Fruit fly (Drosophila melanogaster): ENCODE data around the gene Qsox4.

Qsox4 gene

DNA sequence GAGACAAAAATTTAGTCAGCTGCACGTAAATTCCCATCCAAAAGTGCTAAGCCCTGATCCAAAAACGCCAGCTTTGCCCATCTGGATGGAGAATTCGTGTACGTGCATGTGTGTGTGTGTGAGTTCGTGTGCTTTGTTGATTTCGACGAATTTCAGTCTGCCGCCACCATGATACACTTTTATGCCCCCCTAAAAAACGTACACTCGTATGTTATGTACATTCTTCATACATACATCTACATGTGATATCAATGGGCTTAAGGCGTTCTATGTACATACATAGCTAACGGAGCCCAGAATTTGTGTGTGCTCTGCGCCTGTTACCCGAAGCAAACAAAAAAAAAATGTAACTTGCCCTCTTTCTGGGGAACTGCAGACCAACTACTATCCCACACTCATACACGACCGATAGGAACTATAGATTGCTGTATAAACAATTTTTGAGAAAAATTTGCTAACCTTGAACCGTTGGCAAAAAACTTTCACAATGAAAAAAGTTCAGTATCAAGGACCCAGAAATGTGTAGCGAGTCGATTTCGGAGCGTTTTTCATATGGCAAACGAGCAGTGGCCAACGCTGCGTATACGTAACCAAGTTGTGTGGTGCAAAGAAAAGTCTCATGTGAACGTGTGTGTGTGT lies 23.3 kb downstream of the Qsox4 start (continued):
- TF ChIP-seq CG13424 (tag; optimal IDR thresholded peaks at IDR 0.05) (no peak), dmrt99B (tag; optimal IDR thresholded peaks at IDR 0.05) (no peak), seq (GFP tag; IDR thresholded peaks at IDR 0.05) (no peak), Ptx1 (GFP tag; IDR thresholded peaks at IDR 0.05) (no peak), CG11695 (GFP tag; IDR thresholded peaks at IDR 0.05) (no peak), Hr3 (GFP tag; optimal IDR thresholded peaks at IDR 0.05) (no peak), NC2β (GFP tag; optimal IDR thresholded peaks at IDR 0.05) (no peak), ap (GFP tag; IDR thresholded peaks at IDR 0.05) (no peak), bigmax (GFP tag; optimal IDR thresholded peaks at IDR 0.05) (no peak), CG10366 (GFP tag; IDR thresholded peaks at IDR 0.05) (no peak), CG18011 (GFP tag; optimal IDR thresholded peaks at IDR 0.05) (no peak), CG30431 (GFP tag; optimal IDR thresholded peaks at IDR 0.05) (no peak), CG2120 (GFP tag; optimal IDR thresholded peaks at IDR 0.05) (peak; percentile 33), CG17829 (tag; optimal IDR thresholded peaks at IDR 0.05) (no peak), nom (GFP tag; optimal IDR thresholded peaks at IDR 0.05) (no peak), oc (tag; optimal IDR thresholded peaks at IDR 0.05) (no peak), eyg (GFP tag; optimal IDR thresholded peaks at IDR 0.05) (no peak), ara (GFP tag; IDR thresholded peaks at IDR 0.05) (no peak), cas (GFP tag; IDR thresholded peaks at IDR 0.05) (no peak), fru (optimal IDR thresholded peaks at IDR 0.05) (no peak), CG17385 (GFP tag; optimal IDR thresholded peaks at IDR 0.05) (no peak), CG15269 (tag; optimal IDR thresholded peaks at IDR 0.05) (peak; percentile 9), Ets97D (GFP tag; optimal IDR thresholded peaks at IDR 0.05) (no peak), CG3281 (GFP tag; optimal IDR thresholded peaks at IDR 0.05) (peak; percentile 33), zf30C (GFP tag; optimal IDR thresholded peaks at IDR 0.05) (no peak), CG9727 (GFP tag; optimal IDR thresholded peaks at IDR 0.05) (peak; percentile 13), jumu (GFP tag; optimal IDR thresholded peaks at IDR 0.05) (no peak), sens (GFP tag) (peak; percentile 66), salm (tag; optimal IDR thresholded peaks at IDR 0.05) (peak; percentile 28), ftz-f1 (GFP tag; optimal IDR thresholded peaks at IDR 0.05) (peak; percentile 71), BtbVII (GFP tag; optimal IDR thresholded peaks at IDR 0.05) (peak; percentile 50), HmgD (GFP tag; optimal IDR thresholded peaks at IDR 0.05) (no peak), bab2 (GFP tag; optimal IDR thresholded peaks at IDR 0.05) (no peak), pfk (GFP tag; optimal IDR thresholded peaks at IDR 0.05) (peak; percentile 34), btn (GFP tag; optimal IDR thresholded peaks at IDR 0.05) (no peak), ac (GFP tag; optimal IDR thresholded peaks at IDR 0.05) (no peak), CG15601 (tag; optimal IDR thresholded peaks at IDR 0.05) (peak; percentile 35), row (GFP tag; IDR thresholded peaks at IDR 0.05) (no peak), NK7.1 (GFP tag; optimal IDR thresholded peaks at IDR 0.05) (no peak), CG43689 (GFP tag; IDR thresholded peaks at IDR 0.05) (no peak), Gsc (GFP tag; IDR thresholded peaks at IDR 0.05) (no peak), fd64A (GFP tag; optimal IDR thresholded peaks at IDR 0.05) (peak; percentile 42), emc (GFP tag; optimal IDR thresholded peaks at IDR 0.05) (no peak), CrebB (tag; optimal IDR thresholded peaks at IDR 0.05) (peak; percentile 32), bbx (GFP tag; IDR thresholded peaks at IDR 0.05; ENCODE audit: partially characterized antibody) (no peak), trh (GFP tag; optimal IDR thresholded peaks at IDR 0.05) (no peak), Atf6 (GFP tag; IDR thresholded peaks at IDR 0.05) (peak; percentile 49; the same call in 1 of the 2 replicates), wek (GFP tag; optimal IDR thresholded peaks at IDR 0.05) (peak; percentile 30), abd-A (tag; optimal IDR thresholded peaks at IDR 0.05) (peak; percentile 71), pnt (GFP tag; optimal IDR thresholded peaks at IDR 0.05) (no peak), CG3163 (GFP tag; optimal IDR thresholded peaks at IDR 0.05) (no peak), C15 (GFP tag; IDR thresholded peaks at IDR 0.05) (no peak)

Measured in whole organism, embryonic.